Fruit fly (Drosophila melanogaster) whole organism, embryonic: ENCODE measurements around the gene CG43078.
A peak's percentile ranks its signal among the peaks of the same experiment; 100 is the strongest.

ENCODE experiments used
- CG10267 ChIP-seq: fragments of 200-800 bp; sonication (Bioruptor generic); optimal IDR thresholded peaks from 2 replicates; lab custom pipeline; 2018; ENCODE audit warnings: missing biosample characterization, mild to moderate bottlenecking, missing genetic modification characterization, moderate library complexity
- CG11398 ChIP-seq: fragments of 200-800 bp; sonication (Bioruptor generic); optimal IDR thresholded peaks from 2 replicates; lab custom pipeline; 2016; ENCODE audit warnings: missing biosample characterization, missing genetic modification characterization
- CG12155 ChIP-seq: fragments of 200-800 bp; sonication (Bioruptor generic); optimal IDR thresholded peaks from 3 replicates; lab custom pipeline; 2016; ENCODE audit warnings: missing biosample characterization, missing genetic modification characterization
- CG12299 ChIP-seq: fragments of 200-800 bp; sonication (Bioruptor generic); optimal IDR thresholded peaks from 2 replicates; lab custom pipeline; 2018; ENCODE audit warnings: missing biosample characterization, mild to moderate bottlenecking, missing genetic modification characterization
- CG12942 ChIP-seq: fragments of 200-800 bp; sonication (Bioruptor generic); optimal IDR thresholded peaks from 3 replicates; lab custom pipeline; 2016; ENCODE audit warnings: missing biosample characterization, missing genetic modification characterization
- CG13424 ChIP-seq: fragments of 200-800 bp; sonication (Bioruptor generic); optimal IDR thresholded peaks from 2 replicates; lab custom pipeline; 2019; ENCODE audit warnings: missing biosample characterization, mild to moderate bottlenecking, missing genetic modification characterization, moderate library complexity
- CG13775 ChIP-seq: fragments of 200-800 bp; sonication (Bioruptor generic); optimal IDR thresholded peaks from 3 replicates; lab custom pipeline; 2017; ENCODE audit warnings: missing biosample characterization, mild to moderate bottlenecking, missing genetic modification characterization
- CG1529 ChIP-seq: fragments of 200-800 bp; sonication (Bioruptor generic); optimal IDR thresholded peaks from 3 replicates; lab custom pipeline; 2018; ENCODE audit warnings: missing biosample characterization, missing genetic modification characterization
- CG15696 ChIP-seq: fragments of 200-800 bp; sonication (Bioruptor generic); optimal IDR thresholded peaks from 2 replicates; lab custom pipeline; 2019; ENCODE audit warnings: missing biosample characterization, mild to moderate bottlenecking, missing genetic modification characterization, moderate library complexity
- CG2199 ChIP-seq: fragments of 200-800 bp; sonication (Bioruptor generic); IDR thresholded peaks from 3 replicates; pipeline ENCODE4 v1.3.6; 2022; ENCODE audit warnings: missing biosample characterization, missing genetic modification characterization
- CG31224 ChIP-seq: fragments of 200-800 bp; sonication (Bioruptor generic); IDR thresholded peaks from 2 replicates; pipeline ENCODE4 v1.3.6; 2022; ENCODE audit warnings: missing biosample characterization, missing genetic modification characterization
- CG32767 ChIP-seq: fragments of 200-800 bp; sonication (Bioruptor generic); IDR thresholded peaks from 2 replicates; pipeline ENCODE4 v1.3.6; 2022; ENCODE audit warnings: missing biosample characterization, missing genetic modification characterization
- CG8290 ChIP-seq, 3 experiments: fragments of 200-800 bp; sonication (Bioruptor generic); optimal IDR thresholded peaks; 2 replicates each; lab custom pipeline; 2016 to 2019; ENCODE audit warnings: missing biosample characterization in 3 of 3, missing genetic modification characterization in 3 of 3, mild to moderate bottlenecking in 2 of 3, moderate library complexity in 1 of 3
- CkIIα-i1 ChIP-seq: fragments of 200-800 bp; sonication (Bioruptor generic); IDR thresholded peaks from 2 replicates; pipeline ENCODE4 v1.3.6; 2022; ENCODE audit warnings: missing biosample characterization, missing genetic modification characterization
- Dll ChIP-seq: fragments of 200-800 bp; sonication (Bioruptor generic); IDR thresholded peaks from 4 replicates; pipeline ENCODE4 v1.3.6; 2022; ENCODE audit warnings: missing biosample characterization, missing genetic modification characterization; ENCODE audit not compliant: partially characterized antibody
- Eip74EF ChIP-seq, 2 experiments: fragments of 200-800 bp in 1 of 2; fragments of >200 bp in 1 of 2; sonication (Bioruptor generic) in 1 of 2; optimal IDR thresholded peaks; 2 replicates each; lab custom pipeline; 2017 to 2019; ENCODE audit warnings: missing biosample characterization in 2 of 2, missing genetic modification characterization in 2 of 2, mild to moderate bottlenecking in 1 of 2, moderate library complexity in 1 of 2
- Gsc ChIP-seq: fragments of 200-800 bp; sonication (Bioruptor generic); IDR thresholded peaks from 2 replicates; pipeline ENCODE4 v1.3.6; 2022; ENCODE audit warnings: missing biosample characterization, missing genetic modification characterization
- Hmr ChIP-seq: fragments of 200-800 bp; sonication (Bioruptor generic); optimal IDR thresholded peaks from 3 replicates; lab custom pipeline; 2017; ENCODE audit warnings: mild to moderate bottlenecking, missing biosample characterization, missing genetic modification reagents, missing genetic modification characterization
- Sry-δ ChIP-seq: fragments of 200-800 bp; sonication (Bioruptor generic); optimal IDR thresholded peaks from 2 replicates; lab custom pipeline; 2016; ENCODE audit warnings: missing biosample characterization, missing genetic modification characterization
- bsh ChIP-seq, 2 experiments: fragments of 200-800 bp; sonication (Bioruptor generic); optimal IDR thresholded peaks; 2 replicates each; lab custom pipeline; 2017 to 2018; ENCODE audit warnings: mild to moderate bottlenecking in 2 of 2, missing biosample characterization in 2 of 2, missing genetic modification characterization in 2 of 2, moderate library complexity in 1 of 2
- chif ChIP-seq, 2 experiments: fragments of 200-800 bp; sonication (Bioruptor generic); optimal IDR thresholded peaks; 3 replicates each; lab custom pipeline; 2016; ENCODE audit warnings: missing biosample characterization in 2 of 2, missing genetic modification characterization in 2 of 2
- crp ChIP-seq, 2 experiments: fragments of 200-800 bp; sonication (Bioruptor generic); optimal IDR thresholded peaks; 2 replicates in 1 of 2; 3 replicates in 1 of 2; lab custom pipeline; 2017; ENCODE audit warnings: missing biosample characterization in 2 of 2, missing genetic modification characterization in 2 of 2, mild to moderate bottlenecking in 1 of 2, moderate library complexity in 1 of 2
- danr ChIP-seq: fragments of 200-800 bp; sonication (Bioruptor generic); IDR thresholded peaks from 2 replicates; pipeline ENCODE4 v1.3.6; 2022; ENCODE audit warnings: missing biosample characterization, missing genetic modification characterization
- dm ChIP-seq: fragments of 200-800 bp; sonication (Bioruptor generic); optimal IDR thresholded peaks from 3 replicates; lab custom pipeline; 2016; ENCODE audit warnings: missing biosample characterization, missing genetic modification characterization
- dmrt99B ChIP-seq: fragments of 200-800 bp; sonication (Bioruptor generic); optimal IDR thresholded peaks from 2 replicates; lab custom pipeline; 2018; ENCODE audit warnings: missing biosample characterization, mild to moderate bottlenecking, missing genetic modification characterization, moderate library complexity
- eyg ChIP-seq: fragments of 200-800 bp; sonication (Bioruptor generic); optimal IDR thresholded peaks from 3 replicates; lab custom pipeline; 2016; ENCODE audit warnings: missing biosample characterization, missing genetic modification characterization
- gem ChIP-seq: fragments of 200-800 bp; sonication (Bioruptor generic); optimal IDR thresholded peaks from 2 replicates; lab custom pipeline; 2019; ENCODE audit warnings: missing biosample characterization, mild to moderate bottlenecking, missing genetic modification characterization, moderate library complexity
- grau ChIP-seq: fragments of 200-800 bp; optimal IDR thresholded peaks from 3 replicates; lab custom pipeline; 2019; ENCODE audit warnings: missing biosample characterization, mild to moderate bottlenecking, missing genetic modification characterization, moderate library complexity
- ham ChIP-seq: fragments of 200-800 bp; sonication (Bioruptor generic); IDR thresholded peaks from 2 replicates; pipeline ENCODE4 v1.3.6; 2022; ENCODE audit warnings: missing biosample characterization, missing genetic modification characterization
- jing ChIP-seq: fragments of 200-800 bp; sonication (Bioruptor generic); optimal IDR thresholded peaks from 2 replicates; lab custom pipeline; 2018; ENCODE audit warnings: missing biosample characterization, mild to moderate bottlenecking, missing genetic modification characterization
- klu ChIP-seq: fragments of 200-800 bp; sonication (Bioruptor generic); IDR thresholded peaks from 2 replicates; pipeline ENCODE4 v1.3.6; 2022; ENCODE audit warnings: missing biosample characterization, missing genetic modification characterization
- lmd ChIP-seq: fragments of 200-800 bp; sonication (Bioruptor generic); IDR thresholded peaks from 2 replicates; pipeline ENCODE4 v1.3.6; 2022; ENCODE audit warnings: missing biosample characterization, missing genetic modification characterization
- pho ChIP-seq: fragments of 200-800 bp; sonication (Bioruptor generic); optimal IDR thresholded peaks from 2 replicates; lab custom pipeline; 2016; ENCODE audit warnings: missing biosample characterization, missing genetic modification characterization
- phol ChIP-seq: fragments of 200-800 bp; sonication (Bioruptor generic); optimal IDR thresholded peaks from 3 replicates; lab custom pipeline; 2018; ENCODE audit warnings: missing biosample characterization, mild to moderate bottlenecking, missing genetic modification characterization, moderate library complexity
- pita ChIP-seq: fragments of 200-800 bp; sonication (Bioruptor generic); optimal IDR thresholded peaks from 2 replicates; lab custom pipeline; 2017; ENCODE audit warnings: missing biosample characterization, mild to moderate bottlenecking, missing genetic modification characterization
- sens ChIP-seq: fragments of 200-800 bp; sonication (Bioruptor generic); peaks from one replicate; lab custom pipeline; 2016; ENCODE audit warnings: missing biosample characterization, missing genetic modification characterization
- sens-2 ChIP-seq: fragments of 200-800 bp; sonication (Bioruptor generic); IDR thresholded peaks from 2 replicates; pipeline ENCODE4 v1.3.6; 2022; ENCODE audit warnings: missing biosample characterization, missing genetic modification characterization
- sisA ChIP-seq: fragments of 200-800 bp; sonication (Bioruptor generic); IDR thresholded peaks from 2 replicates; pipeline ENCODE4 v1.3.6; 2022; ENCODE audit warnings: missing biosample characterization, missing genetic modification characterization
- ssp ChIP-seq: fragments of 200-800 bp; sonication (Bioruptor generic); IDR thresholded peaks from 2 replicates; pipeline ENCODE4 v1.3.6; 2022; ENCODE audit warnings: missing biosample characterization, missing genetic modification characterization
- tna ChIP-seq: fragments of 200-800 bp; sonication (Bioruptor generic); IDR thresholded peaks from 2 replicates; pipeline ENCODE4 v1.3.6; 2022; ENCODE audit warnings: missing biosample characterization, missing genetic modification characterization; ENCODE audit not compliant: partially characterized antibody
- zfh2 ChIP-seq: fragments of 200-800 bp; sonication (Bioruptor generic); optimal IDR thresholded peaks from 2 replicates; lab custom pipeline; 2016; ENCODE audit warnings: missing biosample characterization, missing genetic modification characterization

The CG43078 gene

DNA sequence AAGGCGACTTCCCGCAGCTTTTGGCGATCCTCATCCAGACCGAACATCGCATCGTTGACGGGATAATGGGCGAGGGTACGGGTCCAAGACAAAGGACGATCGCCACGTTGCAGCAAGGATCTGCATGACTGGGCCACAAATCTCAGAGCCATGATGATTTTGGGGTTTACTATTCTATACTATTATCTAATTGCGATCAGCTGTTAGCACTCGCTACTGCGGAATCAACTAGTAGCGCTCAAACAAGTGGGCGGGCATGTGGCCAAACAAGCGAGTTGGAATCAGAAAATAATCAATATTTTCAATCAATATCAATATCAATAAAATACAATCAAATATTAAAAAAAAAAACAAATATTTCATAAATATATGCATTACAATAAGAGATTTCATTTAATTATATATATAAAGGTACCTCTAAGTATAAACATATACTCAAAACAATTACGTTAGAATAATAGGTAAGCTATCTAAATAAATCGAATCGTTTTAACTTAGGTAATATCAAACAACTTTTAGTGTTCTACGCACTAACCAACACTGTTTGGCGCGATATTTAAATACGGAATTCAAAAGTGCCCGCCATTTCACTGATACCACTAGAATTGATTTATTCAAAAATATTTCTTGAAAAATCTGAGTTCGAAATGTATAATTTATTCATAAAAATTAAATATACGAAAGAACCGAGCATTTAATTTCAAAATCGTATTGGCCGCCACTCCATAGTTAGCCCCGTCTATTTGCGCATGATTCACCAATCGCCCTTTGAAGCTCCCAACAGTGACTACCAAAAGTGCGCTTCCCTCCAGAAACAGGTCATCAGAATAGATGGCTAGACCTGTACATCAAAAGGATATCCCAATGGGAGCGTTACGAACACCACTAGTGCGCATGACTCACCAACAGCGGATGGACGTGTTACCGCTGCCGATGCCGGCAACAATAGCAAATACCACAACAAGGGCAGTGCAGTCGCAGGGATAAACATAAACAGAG lies at the start of gene CG43078, which contains the start of gene CG6638 (continued):
- TF ChIP-seq crp (GFP tag; optimal IDR thresholded peaks at IDR 0.05; lab: Kevin White, UChicago): peak in 1 of 2 experiments; percentile 82
- TF ChIP-seq klu (GFP tag; lab: Robert Waterston, UW): no peak
- no peak for TF ChIP-seq CG32767
- TF ChIP-seq phol (tag; lab: Kevin White, UChicago): peak; percentile 26
- TF ChIP-seq CG13775 (GFP tag; lab: Kevin White, UChicago): no peak
- TF ChIP-seq pita (GFP tag; lab: Kevin White, UChicago): no peak
- TF ChIP-seq Hmr (GFP tag; lab: Kevin White, UChicago): no peak
- TF ChIP-seq lmd (GFP tag; lab: Robert Waterston, UW): no peak
- no peak for TF ChIP-seq dm (GFP tag; lab: Kevin White, UChicago)
- TF ChIP-seq pho (GFP tag; lab: Kevin White, UChicago): no peak
- TF ChIP-seq CkIIα-i1 (GFP tag; lab: Robert Waterston, UW): no peak
- no peak for TF ChIP-seq Eip74EF (GFP tag; optimal IDR thresholded peaks at IDR 0.05; lab: Kevin White, UChicago)
- TF ChIP-seq Dll (GFP tag; lab: Robert Waterston, UW): no peak
- no peak for TF ChIP-seq Gsc
- TF ChIP-seq sisA: no peak
- TF ChIP-seq CG12299 (tag; lab: Kevin White, UChicago): no peak
- TF ChIP-seq danr (GFP tag; lab: Robert Waterston, UW): no peak
- no peak for TF ChIP-seq dmrt99B (tag; lab: Kevin White, UChicago)
- TF ChIP-seq bsh (GFP tag; optimal IDR thresholded peaks at IDR 0.05; lab: Kevin White, UChicago): no peak
- no peak for TF ChIP-seq chif (GFP tag; optimal IDR thresholded peaks at IDR 0.05; lab: Kevin White, UChicago)
- no peak for TF ChIP-seq CG12942 (GFP tag; lab: Kevin White, UChicago)
- no peak for TF ChIP-seq ssp (GFP tag; lab: Robert Waterston, UW)
- TF ChIP-seq CG13424 (tag; lab: Kevin White, UChicago): no peak
- no peak for TF ChIP-seq ham (GFP tag; lab: Robert Waterston, UW)
- no peak for TF ChIP-seq zfh2 (GFP tag; lab: Kevin White, UChicago)
- TF ChIP-seq CG10267 (tag; lab: Kevin White, UChicago): peak; percentile 87
- TF ChIP-seq gem: no peak
- no peak for TF ChIP-seq eyg (GFP tag; lab: Kevin White, UChicago)
- peak; percentile 99 for TF ChIP-seq CG12155 (GFP tag; lab: Kevin White, UChicago)
- peak; percentile 27 for TF ChIP-seq Sry-δ (GFP tag; lab: Kevin White, UChicago)
- TF ChIP-seq CG31224 (GFP tag; lab: Robert Waterston, UW): no peak
- peak; percentile 48 for TF ChIP-seq CG8290 (GFP tag; optimal IDR thresholded peaks at IDR 0.05; lab: Kevin White, UChicago)
- TF ChIP-seq CG8290 (tag; optimal IDR thresholded peaks at IDR 0.05; lab: Kevin White, UChicago): no peak
- no peak for TF ChIP-seq sens-2 (GFP tag; lab: Robert Waterston, UW)
- peak; percentile 60 for TF ChIP-seq sens (GFP tag; lab: Kevin White, UChicago)
- TF ChIP-seq CG11398 (GFP tag; lab: Kevin White, UChicago): no peak

DNA sequence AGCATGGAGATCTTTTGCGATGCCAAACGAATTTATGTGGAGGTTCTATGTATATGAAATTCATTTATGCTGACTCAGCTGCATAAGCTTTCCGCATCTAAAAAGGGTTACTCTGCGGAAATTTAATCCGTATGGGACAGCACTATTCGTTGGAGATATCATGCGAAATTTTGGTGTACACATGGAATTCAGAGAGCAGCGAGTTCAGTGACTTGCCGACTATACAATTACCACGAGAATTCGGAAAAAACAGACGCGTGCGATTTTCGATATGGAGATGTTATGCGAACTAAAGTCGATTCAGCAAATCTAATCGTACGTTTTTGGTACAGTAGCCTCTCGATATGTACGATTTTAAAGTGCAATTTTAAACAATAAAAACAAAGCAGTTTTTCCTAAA lies 48.8 kb upstream of the CG43078 start:
- TF ChIP-seq CG2199 (GFP tag; lab: Robert Waterston, UW) (peak; percentile 20; the same call in 1 of the 3 replicates), grau (peak; percentile 41), CG15696 (tag; lab: Kevin White, UChicago) (no peak), jing (no peak), CG1529 (GFP tag; lab: Kevin White, UChicago) (peak; percentile 69), tna (GFP tag; lab: Robert Waterston, UW) (peak; percentile 27; the same call in 1 of the 2 replicates)
